Fruit fly (Drosophila melanogaster) whole organism, embryonic: ENCODE measurements around the gene CG2278.

Experiments
- Adf1 ChIP-seq: fragments of 200-800 bp; sonication (Bioruptor generic); IDR thresholded peaks from 2 replicates; pipeline ENCODE4 v1.3.6; 2022; ENCODE audit warnings: missing biosample characterization, missing genetic modification characterization
- Awh ChIP-seq: fragments of 200-800 bp; sonication (Bioruptor generic); IDR thresholded peaks from 2 replicates; pipeline ENCODE4, ENCODE4 v1.3.6; 2022; ENCODE audit warnings: missing biosample characterization, missing genetic modification characterization
- CG10543 ChIP-seq: fragments of 200-800 bp; sonication (Bioruptor generic); optimal IDR thresholded peaks from 3 replicates; lab custom pipeline; 2017; ENCODE audit warnings: missing biosample characterization, mild to moderate bottlenecking, missing genetic modification characterization, moderate library complexity
- CG1233 ChIP-seq: fragments of 200-800 bp; sonication (Bioruptor generic); optimal IDR thresholded peaks from 4 replicates; lab custom pipeline; 2018; ENCODE audit warnings: missing biosample characterization, mild to moderate bottlenecking, missing genetic modification characterization
- CG14860 ChIP-seq: fragments of 200-800 bp; sonication (Bioruptor generic); IDR thresholded peaks from 3 replicates; pipeline ENCODE4 v1.3.6; 2022; ENCODE audit warnings: missing biosample characterization, missing genetic modification characterization; ENCODE audit not compliant: partially characterized antibody
- CG15514 ChIP-seq: fragments of 200-800 bp; sonication (Bioruptor generic); optimal IDR thresholded peaks from 3 replicates; lab custom pipeline; 2017; ENCODE audit warnings: missing biosample characterization, missing genetic modification characterization, mild to moderate bottlenecking, moderate library complexity, missing genetic modification reagents
- CG15696 ChIP-seq: fragments of 200-800 bp; sonication (Bioruptor generic); optimal IDR thresholded peaks from 2 replicates; lab custom pipeline; 2019; ENCODE audit warnings: missing biosample characterization, mild to moderate bottlenecking, missing genetic modification characterization, moderate library complexity
- CG1647 ChIP-seq: fragments of 200-800 bp; sonication (Bioruptor generic); optimal IDR thresholded peaks from 3 replicates; lab custom pipeline; 2016; ENCODE audit warnings: missing biosample characterization, missing genetic modification characterization
- CG16813 ChIP-seq: fragments of 200-800 bp; sonication (Bioruptor generic); IDR thresholded peaks from 3 replicates; pipeline ENCODE4 v1.3.6; 2022; ENCODE audit warnings: missing biosample characterization, missing genetic modification characterization; ENCODE audit not compliant: partially characterized antibody
- CG16815 ChIP-seq: fragments of 200-800 bp; sonication (Bioruptor generic); optimal IDR thresholded peaks from 3 replicates; lab custom pipeline; 2017; ENCODE audit warnings: missing biosample characterization, mild to moderate bottlenecking, missing genetic modification characterization
- CG17186 ChIP-seq: fragments of 200-800 bp; sonication (Bioruptor generic); optimal IDR thresholded peaks from 3 replicates; lab custom pipeline; 2017; ENCODE audit warnings: missing biosample characterization, missing genetic modification reagents, missing genetic modification characterization
- CG17359 ChIP-seq: fragments of 200-800 bp; sonication (Bioruptor generic); optimal IDR thresholded peaks from 3 replicates; lab custom pipeline; 2018; ENCODE audit warnings: missing biosample characterization, mild to moderate bottlenecking, missing genetic modification characterization, moderate library complexity
- CG17568 ChIP-seq: fragments of 200-800 bp; sonication (Bioruptor generic); optimal IDR thresholded peaks from 2 replicates; lab custom pipeline; 2018; ENCODE audit warnings: missing biosample characterization, mild to moderate bottlenecking, missing genetic modification characterization, moderate library complexity
- CG17829 ChIP-seq: fragments of 200-800 bp; optimal IDR thresholded peaks from 2 replicates; lab custom pipeline; 2019; ENCODE audit warnings: missing biosample characterization, mild to moderate bottlenecking, missing genetic modification characterization, moderate library complexity
- CG2120 ChIP-seq: fragments of 200-800 bp; sonication (Bioruptor generic); optimal IDR thresholded peaks from 3 replicates; lab custom pipeline; 2016; ENCODE audit warnings: missing biosample characterization, missing genetic modification characterization
- CG2199 ChIP-seq: fragments of 200-800 bp; sonication (Bioruptor generic); IDR thresholded peaks from 3 replicates; pipeline ENCODE4 v1.3.6; 2022; ENCODE audit warnings: missing biosample characterization, missing genetic modification characterization
- CG2678 ChIP-seq: fragments of 200-800 bp; sonication (Bioruptor generic); optimal IDR thresholded peaks from 3 replicates; lab custom pipeline; 2019; ENCODE audit warnings: missing biosample characterization, mild to moderate bottlenecking, missing genetic modification characterization, moderate library complexity
- CG30020 ChIP-seq: fragments of 200-800 bp; optimal IDR thresholded peaks from 2 replicates; lab custom pipeline; 2019; ENCODE audit warnings: missing biosample characterization, mild to moderate bottlenecking, missing genetic modification characterization, moderate library complexity
- CG30403 ChIP-seq: fragments of 200-800 bp; sonication (Bioruptor generic); optimal IDR thresholded peaks from 3 replicates; lab custom pipeline; 2016; ENCODE audit warnings: missing biosample characterization, missing genetic modification characterization
- CG33557 ChIP-seq: fragments of 200-800 bp; sonication (Bioruptor generic); optimal IDR thresholded peaks from 2 replicates; lab custom pipeline; 2019; ENCODE audit warnings: missing biosample characterization, mild to moderate bottlenecking, missing genetic modification characterization, moderate library complexity
- CG34376 ChIP-seq: fragments of 200-800 bp; sonication (Bioruptor generic); optimal IDR thresholded peaks from 2 replicates; lab custom pipeline; 2018; ENCODE audit warnings: missing biosample characterization, mild to moderate bottlenecking, missing genetic modification characterization
- CG3726 ChIP-seq: fragments of 200-800 bp; sonication (Bioruptor generic); IDR thresholded peaks from 3 replicates; pipeline ENCODE4, ENCODE4 v1.3.6; 2022; ENCODE audit warnings: missing biosample characterization, missing genetic modification characterization
- CG3847 ChIP-seq: fragments of 200-800 bp; sonication (Bioruptor generic); IDR thresholded peaks from 2 replicates; pipeline ENCODE4 v1.3.6; 2022; ENCODE audit warnings: missing biosample characterization, missing genetic modification characterization
- CG4617 ChIP-seq: fragments of 200-800 bp; sonication (Bioruptor generic); optimal IDR thresholded peaks from 3 replicates; lab custom pipeline; 2016; ENCODE audit warnings: missing biosample characterization, missing genetic modification characterization, borderline replicate concordance
- CG6854 ChIP-seq: fragments of 200-800 bp; sonication (Bioruptor generic); optimal IDR thresholded peaks from 3 replicates; lab custom pipeline; 2017; ENCODE audit warnings: missing biosample characterization, mild to moderate bottlenecking, missing genetic modification characterization
- CG7271 ChIP-seq: fragments of 200-800 bp; sonication (Bioruptor generic); optimal IDR thresholded peaks from 2 replicates; lab custom pipeline; 2018; ENCODE audit warnings: missing biosample characterization, mild to moderate bottlenecking, missing genetic modification characterization, moderate library complexity
- D ChIP-seq, 2 experiments: fragments of 200-800 bp in 1 of 2; fragments of >200 bp in 1 of 2; sonication (Bioruptor generic) in 1 of 2; optimal IDR thresholded peaks; 2 replicates in 1 of 2; 3 replicates in 1 of 2; lab custom pipeline; 2017; ENCODE audit warnings: mild to moderate bottlenecking in 1 of 2, missing biosample characterization in 1 of 2, missing genetic modification characterization in 1 of 2, missing genetic modification reagents in 1 of 2
- Hand ChIP-seq: fragments of 200-800 bp; sonication (Bioruptor generic); optimal IDR thresholded peaks from 2 replicates; lab custom pipeline; 2017; ENCODE audit warnings: mild to moderate bottlenecking, missing biosample characterization, missing genetic modification reagents, missing genetic modification characterization
- Usf ChIP-seq: fragments of 200-800 bp; sonication (Bioruptor generic); optimal IDR thresholded peaks from 2 replicates; lab custom pipeline; 2017; ENCODE audit warnings: missing genotype, missing biosample characterization, missing genetic modification characterization
- al ChIP-seq: fragments of 200-800 bp; sonication (Bioruptor generic); IDR thresholded peaks from 2 replicates; pipeline ENCODE4 v1.3.6; 2022; ENCODE audit warnings: missing biosample characterization, missing genetic modification characterization
- dan ChIP-seq: fragments of 200-800 bp; sonication (Bioruptor generic); IDR thresholded peaks from 2 replicates; pipeline ENCODE4 v1.3.6; 2022; ENCODE audit warnings: missing biosample characterization, missing genetic modification characterization
- exex ChIP-seq: fragments of 200-800 bp; sonication (Bioruptor generic); optimal IDR thresholded peaks from 4 replicates; lab custom pipeline; 2018; ENCODE audit warnings: missing biosample characterization, mild to moderate bottlenecking, missing genetic modification characterization, moderate library complexity
- gfzf ChIP-seq: fragments of 200-800 bp; sonication (Bioruptor generic); optimal IDR thresholded peaks from 2 replicates; lab custom pipeline; 2016; ENCODE audit warnings: missing biosample characterization, mild to moderate bottlenecking, missing genetic modification characterization, moderate library complexity
- lab ChIP-seq: fragments of 200-800 bp; sonication (Bioruptor generic); optimal IDR thresholded peaks from 3 replicates; lab custom pipeline; 2017; ENCODE audit warnings: missing biosample characterization, missing genetic modification characterization, mild to moderate bottlenecking, moderate library complexity, missing genetic modification reagents
- mirr ChIP-seq: fragments of 200-800 bp; sonication (Bioruptor generic); optimal IDR thresholded peaks from 3 replicates; lab custom pipeline; 2018; ENCODE audit warnings: missing biosample characterization, mild to moderate bottlenecking, missing genetic modification characterization
- nerfin-1 ChIP-seq: fragments of 200-800 bp; sonication (Bioruptor generic); optimal IDR thresholded peaks from 3 replicates; lab custom pipeline; 2019; ENCODE audit warnings: missing biosample characterization, mild to moderate bottlenecking, missing genetic modification characterization, moderate library complexity
- repo ChIP-seq: fragments of 200-800 bp; sonication (Bioruptor generic); optimal IDR thresholded peaks from 2 replicates; lab custom pipeline; 2016; ENCODE audit warnings: missing biosample characterization, missing genetic modification characterization
- sd ChIP-seq: fragments of 200-800 bp; sonication (Bioruptor generic); optimal IDR thresholded peaks from 3 replicates; lab custom pipeline; 2018; ENCODE audit warnings: missing biosample characterization, mild to moderate bottlenecking, missing genetic modification characterization, moderate library complexity
- sens ChIP-seq: fragments of 200-800 bp; sonication (Bioruptor generic); peaks from one replicate; lab custom pipeline; 2016; ENCODE audit warnings: missing biosample characterization, missing genetic modification characterization
- so ChIP-seq: fragments of 200-800 bp; sonication (Bioruptor generic); IDR thresholded peaks from 3 replicates; pipeline ENCODE4 v1.3.6; 2022; ENCODE audit warnings: missing biosample characterization, missing genetic modification characterization
- stwl ChIP-seq: fragments of 200-800 bp; sonication (Bioruptor generic); optimal IDR thresholded peaks from 3 replicates; lab custom pipeline; 2018; ENCODE audit warnings: missing biosample characterization, mild to moderate bottlenecking, missing genetic modification characterization, moderate library complexity
- sug ChIP-seq: fragments of 200-800 bp; optimal IDR thresholded peaks from 2 replicates; lab custom pipeline; 2019; ENCODE audit warnings: missing biosample characterization, mild to moderate bottlenecking, missing genetic modification characterization, moderate library complexity
- tll ChIP-seq, 2 experiments: fragments of 200-800 bp in 1 of 2; fragments of >200 bp in 1 of 2; sonication (Bioruptor generic) in 1 of 2; optimal IDR thresholded peaks; 2 replicates each; lab custom pipeline; 2017 to 2019; ENCODE audit warnings: missing biosample characterization in 2 of 2, missing genetic modification characterization in 2 of 2, mild to moderate bottlenecking in 1 of 2, moderate library complexity in 1 of 2

CG2278 gene

dm6 chrX:8137285-8137684, 32.8 kb downstream of the CG2278 start (continued):
- TF ChIP-seq CG15514 (GFP tag; lab: Kevin White, UChicago) (no peak), CG14860 (GFP tag; lab: Robert Waterston, UW) (0 out of 3 replicates have a peak, but pooled peaks have one; percentile 31), CG16813 (GFP tag; lab: Robert Waterston, UW) (peak; percentile 17; the same call in 1 of the 3 replicates), CG1233 (no peak), Usf (no peak), stwl (tag; lab: Kevin White, UChicago) (peak; percentile 98)

dm6 chrX:8135420-8135874, 34.6 kb downstream of the CG2278 start, which contains the start of the genes cyr and CG2120:
Gene cyr (minus strand): TSS chrX:8135713.
Gene CG2120 (plus strand): TSS chrX:8135824.
- TF ChIP-seq sug (peak; percentile 68), sens (GFP tag; lab: Kevin White, UChicago) (peak; percentile 13), CG10543 (GFP tag; lab: Kevin White, UChicago) (peak; percentile 14), mirr (GFP tag; lab: Kevin White, UChicago) (peak; percentile 17), lab (GFP tag; lab: Kevin White, UChicago) (peak; percentile 10), CG15696 (tag; lab: Kevin White, UChicago) (no peak), CG34376 (GFP tag; lab: Kevin White, UChicago) (peak; percentile 56), CG33557 (GFP tag; lab: Kevin White, UChicago) (no peak), CG6854 (no peak), exex (tag; lab: Kevin White, UChicago) (peak; percentile 74)

dm6 chrX:8131693-8132313, 38.3 kb downstream of the CG2278 start, which contains the start of gene CG10958:
Gene CG10958 (plus strand): TSS chrX:8132285.
- no peak for TF ChIP-seq CG7271 (tag; lab: Kevin White, UChicago)
- peak; percentile 1 for TF ChIP-seq nerfin-1
- no peak for TF ChIP-seq repo (GFP tag; lab: Kevin White, UChicago)
- peak; percentile 59 for TF ChIP-seq CG17829 (tag; lab: Kevin White, UChicago)
- TF ChIP-seq al (GFP tag; lab: Robert Waterston, UW) = no peak; the same call in 1 of the 2 replicates
- TF ChIP-seq CG2678 (tag; lab: Kevin White, UChicago) = peak; percentile 62
- TF ChIP-seq Hand (GFP tag; lab: Kevin White, UChicago) = no peak
- no peak for TF ChIP-seq D (optimal IDR thresholded peaks at IDR 0.05; lab: Kevin White, UChicago)
- peak; percentile 16 for TF ChIP-seq D (GFP tag; optimal IDR thresholded peaks at IDR 0.05; lab: Kevin White, UChicago)
- peak in 1 of 2 experiments; percentile 3 for TF ChIP-seq tll (GFP tag; optimal IDR thresholded peaks at IDR 0.05; lab: Kevin White, UChicago)
- peak; percentile 36 for TF ChIP-seq sd (tag; lab: Kevin White, UChicago)
- TF ChIP-seq gfzf = no peak
- TF ChIP-seq CG2199 (GFP tag; lab: Robert Waterston, UW) = no peak
- peak; percentile 11 for TF ChIP-seq CG30020 (tag; lab: Kevin White, UChicago)
- peak; percentile 37; the same call in 1 of the 2 replicates for TF ChIP-seq Adf1 (GFP tag; lab: Robert Waterston, UW)
- TF ChIP-seq CG3847 (GFP tag; lab: Robert Waterston, UW) = peak; percentile 55
- TF ChIP-seq CG2120 (GFP tag; lab: Kevin White, UChicago) = peak; percentile 83
- peak; percentile 13 for TF ChIP-seq CG16815 (GFP tag; lab: Kevin White, UChicago)
- TF ChIP-seq so (GFP tag; lab: Robert Waterston, UW) = peak; percentile 53; the same call in 1 of the 3 replicates
- TF ChIP-seq CG30403 (GFP tag; lab: Kevin White, UChicago) = peak; percentile 70
- TF ChIP-seq dan = no peak
- peak; percentile 24 for TF ChIP-seq CG4617 (GFP tag; lab: Kevin White, UChicago)
- TF ChIP-seq CG16813 (GFP tag; lab: Robert Waterston, UW) = no peak
- TF ChIP-seq CG17359 (tag; lab: Kevin White, UChicago) = peak; percentile 49
- TF ChIP-seq CG3726 (GFP tag; lab: Robert Waterston, UW) = no peak
- 0 out of 2 replicates have a peak, but pooled peaks have one; percentile 48 for TF ChIP-seq Awh (GFP tag; lab: Robert Waterston, UW)
- TF ChIP-seq CG1647 (GFP tag; lab: Kevin White, UChicago) = no peak
- TF ChIP-seq CG17186 (GFP tag; lab: Kevin White, UChicago) = peak; percentile 29
- TF ChIP-seq CG17568 (GFP tag; lab: Kevin White, UChicago) = no peak
